Worm (Caenorhabditis elegans) whole organism, L4 larva: ENCODE results near the gene F16B12.6.

ENCODE experiments used
- R02D3.7 ChIP-seq: fragments of 150-350 bp; sonication (generic microtip); optimal IDR thresholded peaks from 3 replicates; lab custom pipeline; 2014; ENCODE audit warnings: missing biosample characterization, missing genetic modification characterization
- ZK546.5 ChIP-seq, 2 experiments: sonication (generic microtip); optimal IDR thresholded peaks; 2 replicates each; lab custom pipeline; 2017; ENCODE audit warnings: missing biosample characterization in 2 of 2, missing genetic modification characterization in 2 of 2
- ces-1 ChIP-seq: fragments of 150-350 bp; sonication (generic microtip); optimal IDR thresholded peaks from 4 replicates; lab custom pipeline; 2014; ENCODE audit warnings: missing biosample characterization, missing genetic modification reagents, missing genetic modification characterization
- daf-19 ChIP-seq: fragments of 200-800 bp; sonication (Bioruptor generic); conservative IDR thresholded peaks from 2 replicates; pipeline ENCODE4 v1.3.6; 2022; ENCODE audit warnings: missing genetic modification characterization, missing compliant biosample characterization
- fos-1 ChIP-seq: fragments of 150-350 bp; optimal IDR thresholded peaks from 2 replicates; lab custom pipeline; 2014; ENCODE audit warnings: missing biosample characterization, missing genetic modification characterization
- hmg-1.1 ChIP-seq: fragments of 200-800 bp; sonication (Bioruptor generic); IDR thresholded peaks from 2 replicates; pipeline ENCODE4 v1.3.6; 2022; ENCODE audit warnings: missing genetic modification reagents, missing genetic modification characterization, missing compliant biosample characterization
- jun-1 ChIP-seq: fragments of 150-350 bp; optimal IDR thresholded peaks from 2 replicates; lab custom pipeline; 2014; ENCODE audit warnings: missing biosample characterization, missing genetic modification reagents, missing genetic modification characterization
- nhr-25 ChIP-seq: sonication (generic microtip); optimal IDR thresholded peaks from 2 replicates; lab custom pipeline; 2017; ENCODE audit warnings: missing genetic modification characterization, mild to moderate bottlenecking, missing compliant biosample characterization, antibody characterized with exemption, moderate library complexity, borderline replicate concordance; ENCODE audit not compliant: insufficient read depth
- nhr-28 ChIP-seq: fragments of 150-350 bp; optimal IDR thresholded peaks from 2 replicates; lab custom pipeline; 2014; ENCODE audit warnings: missing biosample characterization, missing genetic modification characterization
- nhr-76 ChIP-seq: fragments of 150-350 bp; optimal IDR thresholded peaks from 2 replicates; lab custom pipeline; 2014; ENCODE audit warnings: missing biosample characterization, missing genetic modification characterization
- pha-4 ChIP-seq, 2 experiments: fragments of 150-350 bp in 1 of 2; fragments of 200-800 bp in 1 of 2; sonication (Bioruptor generic) in 1 of 2; IDR thresholded peaks in 1 of 2; optimal IDR thresholded peaks in 1 of 2; 2 replicates each; pipeline versions ENCODE4 v1.3.6 to Lab custom; 2014 to 2022; ENCODE audit warnings: missing genetic modification characterization in 2 of 2, missing genetic modification reagents in 2 of 2, missing biosample characterization in 1 of 2, missing compliant biosample characterization in 1 of 2
- zag-1 ChIP-seq: fragments of 150-350 bp; optimal IDR thresholded peaks from 2 replicates; lab custom pipeline; 2014; ENCODE audit warnings: missing biosample characterization, missing genetic modification characterization
- zfp-3 ChIP-seq: fragments of 200-800 bp; sonication (Bioruptor generic); conservative IDR thresholded peaks from 2 replicates; pipeline ENCODE4 v1.3.6; 2022; ENCODE audit warnings: missing genetic modification reagents, missing genetic modification characterization, missing compliant biosample characterization

- TF ChIP-seq pha-4 (GFP tag; IDR thresholded peaks at IDR 0.05; lab: Robert Waterston, UW) (no peak), pha-4 (tag; optimal IDR thresholded peaks at IDR 0.05; lab: Kevin White, UChicago) (no peak), nhr-25 (no peak), zag-1 (tag; lab: Kevin White, UChicago) (no peak), fos-1 (tag; lab: Kevin White, UChicago) (no peak), nhr-76 (no peak), ZK546.5 (tag; optimal IDR thresholded peaks at IDR 0.05; lab: Kevin White, UChicago) (no peak), daf-19 (no peak), R02D3.7 (tag; lab: Kevin White, UChicago) (no peak), jun-1 (no peak), nhr-28 (tag; lab: Kevin White, UChicago) (no peak), ces-1 (GFP tag; lab: Kevin White, UChicago) (no peak), zfp-3 (GFP tag; lab: Robert Waterston, UW) (no peak), hmg-1.1 (peak; percentile 53)
Measured at ce11 chrX:14098618-14099118, 3.4 kb upstream of the F16B12.6 start, which contains the start of gene F16B12.4.
